Fruit fly (Drosophila melanogaster) whole organism, embryonic: ENCODE measurements around the gene pbl.

ENCODE experiments used
- Atf6 ChIP-seq: fragments of 200-800 bp; sonication (Bioruptor generic); IDR thresholded peaks from 2 replicates; pipeline ENCODE4 v1.3.6; 2022; ENCODE audit warnings: missing biosample characterization, missing genetic modification characterization
- Awh ChIP-seq: fragments of 200-800 bp; sonication (Bioruptor generic); IDR thresholded peaks from 2 replicates; pipeline ENCODE4, ENCODE4 v1.3.6; 2022; ENCODE audit warnings: missing biosample characterization, missing genetic modification characterization
- BEAF-32 ChIP-seq: fragments of 200-800 bp; sonication (Bioruptor generic); optimal IDR thresholded peaks from 3 replicates; lab custom pipeline; 2017; ENCODE audit warnings: missing biosample characterization, missing genetic modification characterization, mild to moderate bottlenecking, moderate library complexity, missing genetic modification reagents
- CG10321 ChIP-seq: fragments of 200-800 bp; sonication (Bioruptor generic); IDR thresholded peaks from 2 replicates; pipeline ENCODE4 v1.3.6; 2022; ENCODE audit warnings: missing biosample characterization, missing genetic modification characterization
- CG1233 ChIP-seq: fragments of 200-800 bp; sonication (Bioruptor generic); optimal IDR thresholded peaks from 4 replicates; lab custom pipeline; 2018; ENCODE audit warnings: missing biosample characterization, mild to moderate bottlenecking, missing genetic modification characterization
- CG15479 ChIP-seq: fragments of 200-800 bp; sonication (Bioruptor generic); optimal IDR thresholded peaks from 3 replicates; lab custom pipeline; 2019; ENCODE audit warnings: missing biosample characterization, mild to moderate bottlenecking, missing genetic modification characterization, moderate library complexity
- CG17359 ChIP-seq: fragments of 200-800 bp; sonication (Bioruptor generic); optimal IDR thresholded peaks from 3 replicates; lab custom pipeline; 2018; ENCODE audit warnings: missing biosample characterization, mild to moderate bottlenecking, missing genetic modification characterization, moderate library complexity
- CG1792 ChIP-seq: fragments of 200-800 bp; sonication (Bioruptor generic); optimal IDR thresholded peaks from 2 replicates; lab custom pipeline; 2016; ENCODE audit warnings: missing biosample characterization, missing genetic modification characterization
- CG18011 ChIP-seq: fragments of 200-800 bp; sonication (Bioruptor generic); optimal IDR thresholded peaks from 2 replicates; lab custom pipeline; 2017; ENCODE audit warnings: missing biosample characterization, missing genetic modification characterization, mild to moderate bottlenecking, moderate library complexity, missing genotype
- CG18619 ChIP-seq: fragments of 200-800 bp; sonication (Bioruptor generic); optimal IDR thresholded peaks from 3 replicates; lab custom pipeline; 2017; ENCODE audit warnings: missing biosample characterization, mild to moderate bottlenecking, missing genetic modification characterization
- CG2712 ChIP-seq: fragments of 200-800 bp; optimal IDR thresholded peaks from 3 replicates; lab custom pipeline; 2019; ENCODE audit warnings: missing biosample characterization, mild to moderate bottlenecking, missing genetic modification characterization, moderate library complexity
- CG31441 ChIP-seq: fragments of 200-800 bp; sonication (Bioruptor generic); IDR thresholded peaks from 2 replicates; pipeline ENCODE4 v1.3.6; 2022; ENCODE audit warnings: missing biosample characterization, missing genetic modification characterization
- CG3281 ChIP-seq: fragments of 200-800 bp; sonication (Bioruptor generic); optimal IDR thresholded peaks from 3 replicates; lab custom pipeline; 2017; ENCODE audit warnings: missing biosample characterization, mild to moderate bottlenecking, missing genetic modification characterization
- CG33213 ChIP-seq: fragments of 200-800 bp; sonication (Bioruptor generic); optimal IDR thresholded peaks from 3 replicates; lab custom pipeline; 2016; ENCODE audit warnings: missing biosample characterization, missing genetic modification characterization
- CG5245 ChIP-seq: fragments of 200-800 bp; sonication (Bioruptor generic); optimal IDR thresholded peaks from 3 replicates; lab custom pipeline; 2016; ENCODE audit warnings: missing biosample characterization, missing genetic modification characterization
- CG6689 ChIP-seq: fragments of 200-800 bp; sonication (Bioruptor generic); IDR thresholded peaks from 2 replicates; pipeline ENCODE4 v1.3.6; 2022; ENCODE audit warnings: missing biosample characterization, missing genetic modification characterization
- CG6791 ChIP-seq: fragments of 200-800 bp; sonication (Bioruptor generic); IDR thresholded peaks from 3 replicates; pipeline ENCODE4 v1.3.6; 2022; ENCODE audit warnings: missing biosample characterization, missing genetic modification characterization; ENCODE audit not compliant: partially characterized antibody
- CG7928 ChIP-seq: fragments of 200-800 bp; sonication (Bioruptor generic); optimal IDR thresholded peaks from 2 replicates; lab custom pipeline; 2017; ENCODE audit warnings: missing biosample characterization, mild to moderate bottlenecking, missing genetic modification characterization
- CG8478 ChIP-seq: fragments of >200 bp; optimal IDR thresholded peaks from 2 replicates; lab custom pipeline; 2018
- HLH3B ChIP-seq: fragments of 200-800 bp; sonication (Bioruptor generic); IDR thresholded peaks from 2 replicates; pipeline ENCODE4 v1.3.6; 2022; ENCODE audit warnings: missing biosample characterization, missing genetic modification characterization
- HLH4C ChIP-seq: fragments of 200-800 bp; sonication (Bioruptor generic); IDR thresholded peaks from 3 replicates; pipeline ENCODE4 v1.3.6; 2022; ENCODE audit warnings: missing biosample characterization, missing genetic modification characterization; ENCODE audit not compliant: partially characterized antibody
- MESR4 ChIP-seq: fragments of 200-800 bp; sonication (Bioruptor generic); optimal IDR thresholded peaks from 2 replicates; lab custom pipeline; 2018; ENCODE audit warnings: missing biosample characterization, mild to moderate bottlenecking, missing genetic modification characterization, moderate library complexity
- Oli ChIP-seq: fragments of 200-800 bp; sonication (Bioruptor generic); optimal IDR thresholded peaks from 2 replicates; lab custom pipeline; 2018; ENCODE audit warnings: missing biosample characterization, mild to moderate bottlenecking, missing genetic modification characterization, moderate library complexity
- Rfx ChIP-seq: fragments of 200-800 bp; sonication (Bioruptor generic); IDR thresholded peaks from 2 replicates; pipeline ENCODE4 v1.3.6; 2022; ENCODE audit warnings: missing biosample characterization, missing genetic modification characterization
- Sin3A ChIP-seq: fragments of >200 bp; optimal IDR thresholded peaks from 2 replicates; lab custom pipeline; 2018
- Sox102F ChIP-seq: fragments of 200-800 bp; sonication (Bioruptor generic); optimal IDR thresholded peaks from 2 replicates; lab custom pipeline; 2018; ENCODE audit warnings: missing biosample characterization, mild to moderate bottlenecking, missing genetic modification characterization, moderate library complexity
- ap ChIP-seq: fragments of 200-800 bp; sonication (Bioruptor generic); IDR thresholded peaks from 2 replicates; pipeline ENCODE4 v1.3.6; 2022; ENCODE audit warnings: missing biosample characterization, missing genetic modification characterization
- ase ChIP-seq: fragments of 200-800 bp; sonication (Bioruptor generic); IDR thresholded peaks from 3 replicates; pipeline ENCODE4 v1.3.6; 2022; ENCODE audit warnings: missing biosample characterization, missing genetic modification characterization
- bab2 ChIP-seq: fragments of 200-800 bp; sonication (Bioruptor generic); optimal IDR thresholded peaks from 2 replicates; lab custom pipeline; 2016; ENCODE audit warnings: missing biosample characterization, missing genetic modification characterization
- bigmax ChIP-seq: fragments of 200-800 bp; sonication (Bioruptor generic); optimal IDR thresholded peaks from 2 replicates; lab custom pipeline; 2018; ENCODE audit warnings: missing biosample characterization, mild to moderate bottlenecking, missing genetic modification characterization
- cato ChIP-seq: fragments of 200-800 bp; sonication (Bioruptor generic); optimal IDR thresholded peaks from 2 replicates; lab custom pipeline; 2016; ENCODE audit warnings: missing biosample characterization, missing genetic modification characterization, borderline replicate concordance
- chinmo ChIP-seq: fragments of 200-800 bp; sonication (Bioruptor generic); IDR thresholded peaks from 4 replicates; pipeline ENCODE4 v1.3.6; 2022; ENCODE audit warnings: missing biosample characterization, missing genetic modification characterization; ENCODE audit not compliant: partially characterized antibody
- cwo ChIP-seq: fragments of 200-800 bp; sonication (Bioruptor generic); optimal IDR thresholded peaks from 3 replicates; lab custom pipeline; 2017; ENCODE audit warnings: missing biosample characterization, missing genetic modification characterization, mild to moderate bottlenecking, moderate library complexity, missing genetic modification reagents
- grau ChIP-seq: fragments of 200-800 bp; optimal IDR thresholded peaks from 3 replicates; lab custom pipeline; 2019; ENCODE audit warnings: missing biosample characterization, mild to moderate bottlenecking, missing genetic modification characterization, moderate library complexity
- gt ChIP-seq: fragments of 200-800 bp; sonication (Bioruptor generic); IDR thresholded peaks from 2 replicates; pipeline ENCODE4 v1.3.6; 2022; ENCODE audit warnings: missing biosample characterization, missing genetic modification characterization
- hkb ChIP-seq, 2 experiments: fragments of 200-800 bp in 1 of 2; fragments of >200 bp in 1 of 2; sonication (Bioruptor generic) in 1 of 2; IDR thresholded peaks in 1 of 2; optimal IDR thresholded peaks in 1 of 2; 2 replicates each; pipeline versions ENCODE4 v1.3.6 to Lab custom; 2017 to 2022; ENCODE audit warnings: missing biosample characterization in 1 of 2, missing genetic modification characterization in 1 of 2
- ind ChIP-seq: fragments of 200-800 bp; sonication (Bioruptor generic); optimal IDR thresholded peaks from 3 replicates; lab custom pipeline; 2016; ENCODE audit warnings: missing biosample characterization, missing genetic modification characterization
- insv ChIP-seq, 2 experiments: fragments of 200-800 bp; sonication (Bioruptor generic); optimal IDR thresholded peaks; 3 replicates each; lab custom pipeline; 2016 to 2018; ENCODE audit warnings: missing biosample characterization in 2 of 2, missing genetic modification characterization in 2 of 2
- knrl ChIP-seq: fragments of 200-800 bp; sonication (Bioruptor generic); IDR thresholded peaks from 3 replicates; pipeline ENCODE4 v1.3.6; 2022; ENCODE audit warnings: missing biosample characterization, missing genetic modification characterization; ENCODE audit not compliant: partially characterized antibody
- pnt ChIP-seq: fragments of 200-800 bp; sonication (Bioruptor generic); optimal IDR thresholded peaks from 3 replicates; lab custom pipeline; 2016; ENCODE audit warnings: missing biosample characterization, missing genetic modification characterization
- pum ChIP-seq: fragments of 200-800 bp; sonication (Bioruptor generic); optimal IDR thresholded peaks from 2 replicates; lab custom pipeline; 2016; ENCODE audit warnings: missing biosample characterization, missing genetic modification characterization
- sd ChIP-seq: fragments of 200-800 bp; sonication (Bioruptor generic); optimal IDR thresholded peaks from 3 replicates; lab custom pipeline; 2018; ENCODE audit warnings: missing biosample characterization, mild to moderate bottlenecking, missing genetic modification characterization, moderate library complexity
- slbo ChIP-seq: fragments of 200-800 bp; sonication (Bioruptor generic); IDR thresholded peaks from 2 replicates; pipeline ENCODE4 v1.3.6; 2022; ENCODE audit warnings: missing biosample characterization, missing genetic modification characterization
- tll ChIP-seq, 2 experiments: fragments of 200-800 bp in 1 of 2; fragments of >200 bp in 1 of 2; sonication (Bioruptor generic) in 1 of 2; optimal IDR thresholded peaks; 2 replicates each; lab custom pipeline; 2017 to 2019; ENCODE audit warnings: missing biosample characterization in 2 of 2, missing genetic modification characterization in 2 of 2, mild to moderate bottlenecking in 1 of 2, moderate library complexity in 1 of 2
- tna ChIP-seq: fragments of 200-800 bp; sonication (Bioruptor generic); IDR thresholded peaks from 2 replicates; pipeline ENCODE4 v1.3.6; 2022; ENCODE audit warnings: missing biosample characterization, missing genetic modification characterization; ENCODE audit not compliant: partially characterized antibody
- usp ChIP-seq: fragments of >200 bp; optimal IDR thresholded peaks from 2 replicates; lab custom pipeline; 2017; ENCODE audit warnings: missing biosample characterization, missing genetic modification characterization
- z ChIP-seq: fragments of 200-800 bp; sonication (Bioruptor generic); IDR thresholded peaks from 3 replicates; pipeline ENCODE4 v1.3.6; 2022; ENCODE audit warnings: missing biosample characterization, missing genetic modification characterization
- zfh2 ChIP-seq: fragments of 200-800 bp; sonication (Bioruptor generic); optimal IDR thresholded peaks from 2 replicates; lab custom pipeline; 2016; ENCODE audit warnings: missing biosample characterization, missing genetic modification characterization

Gene pbl

DNA sequence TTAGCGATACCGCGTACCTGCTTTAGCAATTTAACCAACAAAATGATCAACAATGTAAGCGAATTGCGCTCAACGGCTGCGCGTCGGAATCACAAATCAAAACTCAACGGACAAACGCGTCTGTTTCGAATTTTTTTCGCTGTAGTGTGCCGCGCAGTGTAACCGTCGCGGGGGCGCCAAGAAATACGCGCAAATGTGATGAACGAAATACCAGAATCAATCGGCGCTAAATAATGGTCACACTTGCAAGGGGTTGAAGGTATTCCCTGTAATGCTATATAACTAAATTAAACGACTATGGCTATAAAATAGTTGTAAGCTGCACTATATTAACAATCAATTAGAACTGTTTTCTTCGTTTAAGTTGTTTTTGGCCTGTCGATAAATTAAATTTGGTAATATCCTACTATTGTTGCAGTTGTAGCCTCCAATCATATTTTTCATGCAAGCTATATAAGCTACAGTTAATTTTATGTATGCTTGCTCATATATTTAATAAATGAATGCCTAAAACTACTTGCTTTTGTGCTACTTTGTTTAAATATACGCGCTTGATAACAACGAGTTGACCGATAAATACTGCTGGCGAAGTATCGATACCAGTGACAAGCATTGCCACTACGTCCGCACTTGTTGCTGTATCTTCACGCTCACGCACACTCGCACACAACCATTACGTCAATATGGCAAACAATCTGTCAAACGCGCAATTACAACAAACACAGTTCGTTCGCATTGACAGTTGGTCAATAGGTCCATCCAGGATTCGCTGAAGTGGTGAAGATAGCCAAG lies at the start of gene pbl, which contains the start of gene CG8281:
pbl (minus strand) TSS at position 190 of the 792 bp plus-strand sequence.
CG8281 (plus strand) TSS at position 699 of the 792 bp plus-strand sequence.
- peak; percentile 63 for TF ChIP-seq knrl (GFP tag; lab: Robert Waterston, UW)
- TF ChIP-seq CG6689 (GFP tag; lab: Robert Waterston, UW), result peak; percentile 48; the same call in 1 of the 2 replicates
- peak; percentile 47 for TF ChIP-seq grau (tag; lab: Kevin White, UChicago)
- peak; percentile 66 for TF ChIP-seq HLH4C
- peak; percentile 59 for TF ChIP-seq CG17359 (tag; lab: Kevin White, UChicago)
- no peak for TF ChIP-seq CG5245
- TF ChIP-seq CG3281 (GFP tag; lab: Kevin White, UChicago), result peak; percentile 52
- TF ChIP-seq Awh (GFP tag; lab: Robert Waterston, UW), result 0 out of 2 replicates have a peak, but pooled peaks have one; percentile 10
- peak; percentile 44 for TF ChIP-seq CG8478 (lab: Kevin White, UChicago)
- TF ChIP-seq CG18619 (GFP tag; lab: Kevin White, UChicago), result peak; percentile 26
- peak; percentile 29 for TF ChIP-seq Oli (tag; lab: Kevin White, UChicago)
- no peak for TF ChIP-seq sd (tag; lab: Kevin White, UChicago)
- no peak for TF ChIP-seq z (GFP tag; lab: Robert Waterston, UW)
- no peak for TF ChIP-seq ap (GFP tag; lab: Robert Waterston, UW)
- peak; percentile 75; the same call in 2 of the 3 replicates for TF ChIP-seq CG6791 (GFP tag; lab: Robert Waterston, UW)
- TF ChIP-seq pum, result no peak
- TF ChIP-seq CG33213 (GFP tag; lab: Kevin White, UChicago), result peak; percentile 49
- TF ChIP-seq Sox102F (GFP tag; lab: Kevin White, UChicago), result peak; percentile 49
- peak; percentile 83 for TF ChIP-seq Sin3A
- no peak for TF ChIP-seq tll (GFP tag; optimal IDR thresholded peaks at IDR 0.05; lab: Kevin White, UChicago)
- peak; percentile 88 for TF ChIP-seq BEAF-32 (GFP tag; lab: Kevin White, UChicago)
- TF ChIP-seq bigmax (GFP tag; lab: Kevin White, UChicago), result no peak
- peak; percentile 29 for TF ChIP-seq CG1792 (GFP tag; lab: Kevin White, UChicago)
- TF ChIP-seq CG1233 (GFP tag; lab: Kevin White, UChicago), result peak; percentile 29
- TF ChIP-seq ase, result no peak
- peak; percentile 64 for TF ChIP-seq CG2712 (tag; lab: Kevin White, UChicago)
- TF ChIP-seq CG15479 (GFP tag; lab: Kevin White, UChicago), result no peak
- peak; percentile 45 for TF ChIP-seq zfh2 (GFP tag; lab: Kevin White, UChicago)
- peak; percentile 99 for TF ChIP-seq MESR4
- 0 out of 2 replicates have a peak, but pooled peaks have one; percentile 23 for TF ChIP-seq Atf6 (GFP tag; lab: Robert Waterston, UW)
- TF ChIP-seq CG18011 (GFP tag; lab: Kevin White, UChicago), result peak; percentile 33
- peak; percentile 67 for TF ChIP-seq tna (GFP tag; lab: Robert Waterston, UW)
- TF ChIP-seq ind (GFP tag; lab: Kevin White, UChicago), result peak; percentile 32
- TF ChIP-seq insv (GFP tag; optimal IDR thresholded peaks at IDR 0.05; lab: Kevin White, UChicago), result no peak
- TF ChIP-seq HLH3B (GFP tag; lab: Robert Waterston, UW), result peak; percentile 29; the same call in 1 of the 2 replicates
- no peak for TF ChIP-seq hkb (optimal IDR thresholded peaks at IDR 0.05; lab: Kevin White, UChicago)
- TF ChIP-seq hkb (GFP tag; IDR thresholded peaks at IDR 0.05; lab: Robert Waterston, UW), result peak; percentile 62
- TF ChIP-seq usp (GFP tag; lab: Kevin White, UChicago), result no peak
- TF ChIP-seq chinmo (GFP tag; lab: Robert Waterston, UW), result 0 out of 4 replicates have a peak, but pooled peaks have one; percentile 59
- no peak for TF ChIP-seq CG10321
- TF ChIP-seq CG31441 (GFP tag; lab: Robert Waterston, UW), result peak; percentile 41; the same call in 1 of the 2 replicates
- peak; percentile 25 for TF ChIP-seq cato (GFP tag; lab: Kevin White, UChicago)
- TF ChIP-seq bab2 (GFP tag; lab: Kevin White, UChicago), result peak; percentile 34
- TF ChIP-seq slbo (GFP tag; lab: Robert Waterston, UW), result peak; percentile 55; the same call in 1 of the 2 replicates
- peak; percentile 34 for TF ChIP-seq CG7928 (GFP tag; lab: Kevin White, UChicago)
- peak; percentile 29; the same call in 1 of the 2 replicates for TF ChIP-seq Rfx (GFP tag; lab: Robert Waterston, UW)
- TF ChIP-seq gt, result 0 out of 2 replicates have a peak, but pooled peaks have one; percentile 35
- peak; percentile 21 for TF ChIP-seq pnt (GFP tag; lab: Kevin White, UChicago)
- peak; percentile 23 for TF ChIP-seq cwo (GFP tag; lab: Kevin White, UChicago)
